Worm (Caenorhabditis elegans): ENCODE results near the gene K03H1.11.

DNA sequence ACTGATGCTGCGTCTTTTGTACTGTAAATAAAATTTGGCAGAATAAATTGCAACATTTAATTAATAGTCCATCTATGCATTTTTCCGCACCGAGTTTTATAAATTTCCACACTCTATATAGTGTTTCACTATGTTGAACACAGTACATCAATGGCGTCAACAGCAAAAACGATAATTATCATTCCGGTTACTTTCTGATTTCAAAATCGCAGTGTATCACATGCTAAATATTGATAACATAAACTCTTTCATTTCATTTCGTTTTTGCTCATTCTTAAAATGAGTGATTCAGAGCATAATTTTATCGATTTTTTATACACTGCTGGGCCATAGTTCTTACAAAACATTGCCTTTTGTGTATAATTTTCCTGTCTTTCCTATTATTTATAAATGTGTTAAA lies 29.5 kb downstream of the K03H1.11 start:
- TF ChIP-seq ceh-19 (GFP tag; optimal IDR thresholded peaks at IDR 0.05) (no peak), ref-2 (tag; optimal IDR thresholded peaks at IDR 0.05) (no peak), ceh-31 (tag; optimal IDR thresholded peaks at IDR 0.05) (no peak), madf-2 (tag; optimal IDR thresholded peaks at IDR 0.05) (no peak), hlh-8 (tag; optimal IDR thresholded peaks at IDR 0.05) (no peak), sdc-2 (tag; optimal IDR thresholded peaks at IDR 0.05) (no peak), npax-4 (tag; optimal IDR thresholded peaks at IDR 0.05) (no peak), mec-3 (tag; optimal IDR thresholded peaks at IDR 0.05; ENCODE audit: borderline replicate concordance) (no peak), unc-42 (tag; optimal IDR thresholded peaks at IDR 0.05) (no peak), sox-2 (GFP tag; IDR thresholded peaks at IDR 0.05) (no peak), ama-1 (optimal IDR thresholded peaks at IDR 0.05) (no peak), unc-55 (GFP tag; optimal IDR thresholded peaks at IDR 0.05) (no peak), elt-4 (tag; optimal IDR thresholded peaks at IDR 0.05) (no peak)

All from whole organism, late embryonic.